Worm (Caenorhabditis elegans): ENCODE data around the gene C09G9.1.

ce11 chrIV:8853301-8853700, 12.0 kb downstream of the C09G9.1 start:
- no peak for TF ChIP-seq F10B5.3 (tag; optimal IDR thresholded peaks at IDR 0.05)
- TF ChIP-seq mxl-2 (GFP tag; conservative IDR thresholded peaks at IDR 0.05): no peak
- TF ChIP-seq unc-130 (GFP tag; optimal IDR thresholded peaks at IDR 0.05): no peak
- TF ChIP-seq nhr-76 (tag; optimal IDR thresholded peaks at IDR 0.05): no peak
- TF ChIP-seq nhr-102 (tag; optimal IDR thresholded peaks at IDR 0.05): no peak
- TF ChIP-seq aly-2 (tag; optimal IDR thresholded peaks at IDR 0.05): no peak
- TF ChIP-seq lin-39 (tag; optimal IDR thresholded peaks at IDR 0.05): no peak
- no peak for TF ChIP-seq snpc-4 (tag; optimal IDR thresholded peaks at IDR 0.05)
- no peak for TF ChIP-seq F26F4.8 (GFP tag; conservative IDR thresholded peaks at IDR 0.05)
- no peak for TF ChIP-seq lin-15B (tag; optimal IDR thresholded peaks at IDR 0.05)

Data from whole organism, L4 larva.